Fruit fly (Drosophila melanogaster) whole organism, embryonic: ENCODE measurements around the gene Tango1.
A peak's percentile ranks its signal among the peaks of the same experiment; 100 is the strongest.

ENCODE experiments used
- Abd-B ChIP-seq: fragments of 200-800 bp; sonication (Bioruptor generic); optimal IDR thresholded peaks from 2 replicates; lab custom pipeline; 2018; ENCODE audit warnings: missing biosample characterization, mild to moderate bottlenecking, missing genetic modification characterization, moderate library complexity
- Atf6 ChIP-seq: fragments of 200-800 bp; sonication (Bioruptor generic); IDR thresholded peaks from 2 replicates; pipeline ENCODE4 v1.3.6; 2022; ENCODE audit warnings: missing biosample characterization, missing genetic modification characterization
- CG10321 ChIP-seq: fragments of 200-800 bp; sonication (Bioruptor generic); IDR thresholded peaks from 2 replicates; pipeline ENCODE4 v1.3.6; 2022; ENCODE audit warnings: missing biosample characterization, missing genetic modification characterization
- CG10543 ChIP-seq: fragments of 200-800 bp; sonication (Bioruptor generic); optimal IDR thresholded peaks from 3 replicates; lab custom pipeline; 2017; ENCODE audit warnings: missing biosample characterization, mild to moderate bottlenecking, missing genetic modification characterization, moderate library complexity
- CG12299 ChIP-seq: fragments of 200-800 bp; sonication (Bioruptor generic); optimal IDR thresholded peaks from 2 replicates; lab custom pipeline; 2018; ENCODE audit warnings: missing biosample characterization, mild to moderate bottlenecking, missing genetic modification characterization
- CG12659 ChIP-seq: fragments of 200-800 bp; sonication (Bioruptor generic); optimal IDR thresholded peaks from 3 replicates; lab custom pipeline; 2017; ENCODE audit warnings: mild to moderate bottlenecking, missing biosample characterization, missing genetic modification reagents, missing genetic modification characterization
- CG12769 ChIP-seq: fragments of 200-800 bp; sonication (Bioruptor generic); optimal IDR thresholded peaks from 2 replicates; lab custom pipeline; 2019; ENCODE audit warnings: missing biosample characterization, mild to moderate bottlenecking, missing genetic modification characterization, moderate library complexity
- CG13287 ChIP-seq: fragments of 200-800 bp; sonication (Bioruptor generic); IDR thresholded peaks from 2 replicates; pipeline ENCODE4 v1.3.6; 2022; ENCODE audit warnings: missing biosample characterization, missing genetic modification characterization; ENCODE audit not compliant: partially characterized antibody
- CG14710 ChIP-seq: fragments of 200-800 bp; sonication (Bioruptor generic); optimal IDR thresholded peaks from 3 replicates; lab custom pipeline; 2019; ENCODE audit warnings: missing biosample characterization, mild to moderate bottlenecking, missing genetic modification characterization, moderate library complexity
- CG14860 ChIP-seq: fragments of 200-800 bp; sonication (Bioruptor generic); IDR thresholded peaks from 3 replicates; pipeline ENCODE4 v1.3.6; 2022; ENCODE audit warnings: missing biosample characterization, missing genetic modification characterization; ENCODE audit not compliant: partially characterized antibody
- CG15601 ChIP-seq: fragments of 200-800 bp; sonication (Bioruptor generic); optimal IDR thresholded peaks from 3 replicates; lab custom pipeline; 2019; ENCODE audit warnings: missing biosample characterization, mild to moderate bottlenecking, missing genetic modification characterization, moderate library complexity
- CG17186 ChIP-seq: fragments of 200-800 bp; sonication (Bioruptor generic); optimal IDR thresholded peaks from 3 replicates; lab custom pipeline; 2017; ENCODE audit warnings: missing biosample characterization, missing genetic modification reagents, missing genetic modification characterization
- CG18262 ChIP-seq: fragments of 200-800 bp; optimal IDR thresholded peaks from 3 replicates; lab custom pipeline; 2019; ENCODE audit warnings: missing biosample characterization, mild to moderate bottlenecking, missing genetic modification characterization, moderate library complexity
- CG33213 ChIP-seq: fragments of 200-800 bp; sonication (Bioruptor generic); optimal IDR thresholded peaks from 3 replicates; lab custom pipeline; 2016; ENCODE audit warnings: missing biosample characterization, missing genetic modification characterization
- CG3995 ChIP-seq: fragments of 200-800 bp; sonication (Bioruptor generic); optimal IDR thresholded peaks from 3 replicates; lab custom pipeline; 2016; ENCODE audit warnings: missing biosample characterization, missing genetic modification characterization
- CG4854 ChIP-seq: fragments of 200-800 bp; sonication (Bioruptor generic); optimal IDR thresholded peaks from 2 replicates; lab custom pipeline; 2016; ENCODE audit warnings: missing biosample characterization, missing genetic modification characterization, inconsistent platforms
- CG7357 ChIP-seq: fragments of 200-800 bp; sonication (Bioruptor generic); IDR thresholded peaks from 3 replicates; pipeline ENCODE4 v1.3.6; 2022; ENCODE audit warnings: missing biosample characterization, missing genetic modification characterization
- CG7963 ChIP-seq: fragments of 200-800 bp; sonication (Bioruptor generic); IDR thresholded peaks from 3 replicates; pipeline ENCODE4 v1.3.6; 2022; ENCODE audit warnings: missing biosample characterization, missing genetic modification characterization; ENCODE audit not compliant: partially characterized antibody
- CG8388 ChIP-seq: fragments of 200-800 bp; sonication (Bioruptor generic); optimal IDR thresholded peaks from 2 replicates; lab custom pipeline; 2019; ENCODE audit warnings: missing biosample characterization, mild to moderate bottlenecking, missing genetic modification characterization, moderate library complexity
- CG9215 ChIP-seq: fragments of 200-800 bp; sonication (Bioruptor generic); IDR thresholded peaks from 2 replicates; pipeline ENCODE4 v1.3.6; 2022; ENCODE audit warnings: missing biosample characterization, missing genetic modification characterization
- CG9727 ChIP-seq: fragments of 200-800 bp; sonication (Bioruptor generic); optimal IDR thresholded peaks from 3 replicates; lab custom pipeline; 2017; ENCODE audit warnings: missing biosample characterization, mild to moderate bottlenecking, missing genetic modification characterization
- Dip3 ChIP-seq: fragments of 200-800 bp; sonication (Bioruptor generic); optimal IDR thresholded peaks from 3 replicates; lab custom pipeline; 2016; ENCODE audit warnings: missing biosample characterization, missing genetic modification characterization
- Dll ChIP-seq: fragments of 200-800 bp; sonication (Bioruptor generic); IDR thresholded peaks from 4 replicates; pipeline ENCODE4 v1.3.6; 2022; ENCODE audit warnings: missing biosample characterization, missing genetic modification characterization; ENCODE audit not compliant: partially characterized antibody
- Ets65A ChIP-seq: fragments of 200-800 bp; sonication (Bioruptor generic); peaks from one replicate; lab custom pipeline; 2016; ENCODE audit warnings: missing biosample characterization, missing genetic modification characterization
- HLH3B ChIP-seq: fragments of 200-800 bp; sonication (Bioruptor generic); IDR thresholded peaks from 2 replicates; pipeline ENCODE4 v1.3.6; 2022; ENCODE audit warnings: missing biosample characterization, missing genetic modification characterization
- HLHmδ ChIP-seq: fragments of 200-800 bp; sonication (Bioruptor generic); optimal IDR thresholded peaks from 2 replicates; lab custom pipeline; 2018; ENCODE audit warnings: missing biosample characterization, mild to moderate bottlenecking, missing genetic modification characterization, moderate library complexity
- Hr3 ChIP-seq: fragments of 200-800 bp; sonication (Bioruptor generic); optimal IDR thresholded peaks from 3 replicates; lab custom pipeline; 2016; ENCODE audit warnings: missing biosample characterization, missing genetic modification characterization
- Oaz ChIP-seq: fragments of 200-800 bp; sonication (Bioruptor generic); IDR thresholded peaks from 2 replicates; pipeline ENCODE4 v1.3.6; 2022; ENCODE audit warnings: missing biosample characterization, missing genetic modification characterization
- Sry-δ ChIP-seq: fragments of 200-800 bp; sonication (Bioruptor generic); optimal IDR thresholded peaks from 2 replicates; lab custom pipeline; 2016; ENCODE audit warnings: missing biosample characterization, missing genetic modification characterization
- YL-1 ChIP-seq: fragments of 200-800 bp; sonication (Bioruptor generic); optimal IDR thresholded peaks from 3 replicates; lab custom pipeline; 2017; ENCODE audit warnings: missing biosample characterization, mild to moderate bottlenecking, missing genetic modification characterization
- bbx ChIP-seq: fragments of 200-800 bp; sonication (Bioruptor generic); IDR thresholded peaks from 2 replicates; pipeline ENCODE4 v1.3.6; 2022; ENCODE audit warnings: missing biosample characterization, missing genetic modification characterization; ENCODE audit not compliant: partially characterized antibody
- bigmax ChIP-seq: fragments of 200-800 bp; sonication (Bioruptor generic); optimal IDR thresholded peaks from 2 replicates; lab custom pipeline; 2018; ENCODE audit warnings: missing biosample characterization, mild to moderate bottlenecking, missing genetic modification characterization
- chif ChIP-seq, 2 experiments: fragments of 200-800 bp; sonication (Bioruptor generic); optimal IDR thresholded peaks; 3 replicates each; lab custom pipeline; 2016; ENCODE audit warnings: missing biosample characterization in 2 of 2, missing genetic modification characterization in 2 of 2
- da ChIP-seq: fragments of 200-800 bp; sonication (Bioruptor generic); optimal IDR thresholded peaks from 2 replicates; lab custom pipeline; 2016; ENCODE audit warnings: missing biosample characterization, missing genetic modification characterization
- danr ChIP-seq: fragments of 200-800 bp; sonication (Bioruptor generic); IDR thresholded peaks from 2 replicates; pipeline ENCODE4 v1.3.6; 2022; ENCODE audit warnings: missing biosample characterization, missing genetic modification characterization
- fd102C ChIP-seq: fragments of 200-800 bp; sonication (Bioruptor generic); optimal IDR thresholded peaks from 2 replicates; lab custom pipeline; 2018; ENCODE audit warnings: missing biosample characterization, mild to moderate bottlenecking, missing genetic modification characterization, moderate library complexity
- knrl ChIP-seq: fragments of 200-800 bp; sonication (Bioruptor generic); IDR thresholded peaks from 3 replicates; pipeline ENCODE4 v1.3.6; 2022; ENCODE audit warnings: missing biosample characterization, missing genetic modification characterization; ENCODE audit not compliant: partially characterized antibody
- lilli ChIP-seq: fragments of 200-800 bp; sonication (Bioruptor generic); optimal IDR thresholded peaks from 3 replicates; lab custom pipeline; 2016; ENCODE audit warnings: missing biosample characterization, missing genetic modification characterization
- mam ChIP-seq: fragments of 200-800 bp; sonication (Bioruptor generic); optimal IDR thresholded peaks from 3 replicates; lab custom pipeline; 2016; ENCODE audit warnings: missing biosample characterization, missing genetic modification characterization
- nerfin-1 ChIP-seq: fragments of 200-800 bp; sonication (Bioruptor generic); optimal IDR thresholded peaks from 3 replicates; lab custom pipeline; 2019; ENCODE audit warnings: missing biosample characterization, mild to moderate bottlenecking, missing genetic modification characterization, moderate library complexity
- nmo ChIP-seq: fragments of 200-800 bp; sonication (Bioruptor generic); optimal IDR thresholded peaks from 2 replicates; lab custom pipeline; 2018; ENCODE audit warnings: missing biosample characterization, mild to moderate bottlenecking, missing genetic modification characterization, moderate library complexity
- phol ChIP-seq: fragments of 200-800 bp; sonication (Bioruptor generic); optimal IDR thresholded peaks from 3 replicates; lab custom pipeline; 2018; ENCODE audit warnings: missing biosample characterization, mild to moderate bottlenecking, missing genetic modification characterization, moderate library complexity
- pzg ChIP-seq: fragments of 200-800 bp; sonication (Bioruptor generic); optimal IDR thresholded peaks from 3 replicates; lab custom pipeline; 2018; ENCODE audit warnings: missing biosample characterization, mild to moderate bottlenecking, missing genetic modification characterization, moderate library complexity
- schlank ChIP-seq: fragments of 200-800 bp; sonication (Bioruptor generic); optimal IDR thresholded peaks from 2 replicates; lab custom pipeline; 2018; ENCODE audit warnings: missing biosample characterization, mild to moderate bottlenecking, missing genetic modification characterization
- ssp ChIP-seq: fragments of 200-800 bp; sonication (Bioruptor generic); IDR thresholded peaks from 2 replicates; pipeline ENCODE4 v1.3.6; 2022; ENCODE audit warnings: missing biosample characterization, missing genetic modification characterization
- tgo ChIP-seq: fragments of 200-800 bp; sonication (Bioruptor generic); IDR thresholded peaks from 3 replicates; pipeline ENCODE4 v1.3.6; 2022; ENCODE audit warnings: missing biosample characterization, missing genetic modification characterization
- usp ChIP-seq: fragments of >200 bp; optimal IDR thresholded peaks from 2 replicates; lab custom pipeline; 2017; ENCODE audit warnings: missing biosample characterization, missing genetic modification characterization
- vvl ChIP-seq: fragments of 200-800 bp; sonication (Bioruptor generic); IDR thresholded peaks from 2 replicates; pipeline ENCODE4 v1.3.6; 2022; ENCODE audit warnings: missing biosample characterization, missing genetic modification characterization
- zen ChIP-seq: fragments of 200-800 bp; sonication (Bioruptor generic); optimal IDR thresholded peaks from 3 replicates; lab custom pipeline; 2018; ENCODE audit warnings: missing biosample characterization, mild to moderate bottlenecking, missing genetic modification characterization, moderate library complexity

The Tango1 gene

DNA sequence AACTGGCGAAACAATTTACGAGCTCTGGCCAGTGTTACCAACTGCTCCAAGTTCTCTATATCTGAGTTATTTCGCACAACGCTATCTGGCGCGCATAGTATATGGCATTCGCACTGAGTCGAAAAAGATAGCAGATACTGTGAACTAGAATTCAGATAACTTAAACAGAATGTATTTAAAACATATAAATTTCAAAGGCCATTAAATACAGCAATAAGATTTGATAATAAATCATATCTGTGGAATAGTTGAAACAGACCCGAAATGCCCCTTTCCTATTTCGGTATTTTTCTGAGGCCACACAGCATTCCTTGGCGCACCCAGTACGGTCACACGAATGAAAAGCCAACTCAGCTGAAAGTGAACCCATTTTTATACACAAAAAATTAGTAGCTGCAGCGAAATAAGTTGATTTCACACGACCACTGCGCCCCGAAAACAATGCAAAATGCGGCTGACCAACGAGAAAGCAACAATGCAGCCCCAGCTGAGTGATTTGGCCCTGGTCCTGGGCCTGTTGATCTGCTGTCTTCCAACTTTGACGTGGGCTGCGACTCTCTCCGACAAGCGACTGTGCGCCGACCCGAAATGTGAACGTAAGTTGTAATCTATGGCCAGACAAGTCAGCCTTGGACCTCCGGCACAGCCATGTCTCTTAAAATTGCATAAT lies at the start of gene Tango1, which contains the start of gene CG31635:
Gene Tango1 (plus strand): TSS at position 304 of the 670 bp plus-strand sequence.
Gene CG31635 (minus strand): TSS at position 30 of the 670 bp plus-strand sequence.
- TF ChIP-seq CG9215, result peak; percentile 43
- TF ChIP-seq CG12769 (tag; lab: Kevin White, UChicago), result no peak
- TF ChIP-seq Dll, result 0 out of 4 replicates have a peak, but pooled peaks have one; percentile 20
- TF ChIP-seq Ets65A, result peak; percentile 80
- no peak for TF ChIP-seq CG4854
- peak; percentile 81 for TF ChIP-seq CG14710 (tag; lab: Kevin White, UChicago)
- peak; percentile 31 for TF ChIP-seq CG33213 (GFP tag; lab: Kevin White, UChicago)
- TF ChIP-seq CG8388 (GFP tag; lab: Kevin White, UChicago), result no peak
- TF ChIP-seq bbx (GFP tag; lab: Robert Waterston, UW), result no peak
- peak; percentile 30; the same call in 1 of the 3 replicates for TF ChIP-seq knrl (GFP tag; lab: Robert Waterston, UW)
- TF ChIP-seq Atf6, result 0 out of 2 replicates have a peak, but pooled peaks have one; percentile 25
- TF ChIP-seq CG12299, result peak; percentile 35
- 0 out of 3 replicates have a peak, but pooled peaks have one; percentile 15 for TF ChIP-seq tgo (GFP tag; lab: Robert Waterston, UW)
- TF ChIP-seq CG10321 (GFP tag; lab: Robert Waterston, UW), result no peak
- peak; percentile 46 for TF ChIP-seq nerfin-1 (tag; lab: Kevin White, UChicago)
- no peak for TF ChIP-seq danr (GFP tag; lab: Robert Waterston, UW)
- TF ChIP-seq zen (tag; lab: Kevin White, UChicago), result peak; percentile 3
- peak; percentile 92 for TF ChIP-seq CG17186 (GFP tag; lab: Kevin White, UChicago)
- TF ChIP-seq Hr3 (GFP tag; lab: Kevin White, UChicago), result peak; percentile 25
- TF ChIP-seq CG13287, result peak; percentile 24; the same call in 1 of the 2 replicates
- TF ChIP-seq nmo (GFP tag; lab: Kevin White, UChicago), result peak; percentile 76
- peak; percentile 12 for TF ChIP-seq Dip3 (GFP tag; lab: Kevin White, UChicago)
- TF ChIP-seq CG14860 (GFP tag; lab: Robert Waterston, UW), result no peak
- peak in 1 of 2 experiments; percentile 12 for TF ChIP-seq chif (GFP tag; optimal IDR thresholded peaks at IDR 0.05; lab: Kevin White, UChicago)
- TF ChIP-seq Abd-B (GFP tag; lab: Kevin White, UChicago), result peak; percentile 75
- peak; percentile 18 for TF ChIP-seq CG15601 (tag; lab: Kevin White, UChicago)
- TF ChIP-seq HLH3B (GFP tag; lab: Robert Waterston, UW), result no peak
- peak; percentile 89 for TF ChIP-seq pzg (GFP tag; lab: Kevin White, UChicago)
- TF ChIP-seq CG7963, result no peak
- no peak for TF ChIP-seq CG9727 (GFP tag; lab: Kevin White, UChicago)
- no peak for TF ChIP-seq usp
- TF ChIP-seq HLHmδ (GFP tag; lab: Kevin White, UChicago), result no peak
- TF ChIP-seq da, result no peak
- peak; percentile 94 for TF ChIP-seq CG7357
- peak; percentile 71 for TF ChIP-seq CG12659
- TF ChIP-seq bigmax (GFP tag; lab: Kevin White, UChicago), result no peak
- TF ChIP-seq YL-1 (GFP tag; lab: Kevin White, UChicago), result peak; percentile 61
- TF ChIP-seq CG18262 (tag; lab: Kevin White, UChicago), result no peak
- TF ChIP-seq CG10543 (GFP tag; lab: Kevin White, UChicago), result peak; percentile 31
- TF ChIP-seq lilli (GFP tag; lab: Kevin White, UChicago), result peak; percentile 14
- TF ChIP-seq ssp, result peak; percentile 95
- TF ChIP-seq phol (tag; lab: Kevin White, UChicago), result peak; percentile 61
- peak; percentile 62 for TF ChIP-seq vvl (GFP tag; lab: Robert Waterston, UW)
- TF ChIP-seq mam (GFP tag; lab: Kevin White, UChicago), result peak; percentile 29
- TF ChIP-seq Oaz, result no peak
- no peak for TF ChIP-seq fd102C (GFP tag; lab: Kevin White, UChicago)
- TF ChIP-seq schlank, result no peak
- TF ChIP-seq CG3995 (GFP tag; lab: Kevin White, UChicago), result no peak
- peak; percentile 48 for TF ChIP-seq Sry-δ
